Fruit fly (Drosophila melanogaster) whole organism, embryonic: ENCODE measurements around the gene CG6689.
A peak's percentile ranks its signal among the peaks of the same experiment; 100 is the strongest.

Source experiments
- Asciz ChIP-seq: fragments of 200-800 bp; sonication (Bioruptor generic); optimal IDR thresholded peaks from 2 replicates; lab custom pipeline; 2017; ENCODE audit warnings: missing biosample characterization, mild to moderate bottlenecking, missing genetic modification characterization, missing genetic modification reagents
- B-H1 ChIP-seq: fragments of 200-800 bp; sonication (Bioruptor generic); IDR thresholded peaks from 3 replicates; pipeline ENCODE4 v1.3.6; 2022; ENCODE audit warnings: missing biosample characterization, missing genetic modification characterization
- BtbVII ChIP-seq: fragments of 200-800 bp; sonication (Bioruptor generic); optimal IDR thresholded peaks from 3 replicates; lab custom pipeline; 2017; ENCODE audit warnings: missing biosample characterization, mild to moderate bottlenecking, missing genetic modification characterization
- Bteb2 ChIP-seq: fragments of 200-800 bp; sonication (Bioruptor generic); optimal IDR thresholded peaks from 2 replicates; lab custom pipeline; 2016; ENCODE audit warnings: missing biosample characterization, missing genetic modification characterization
- CG10209 ChIP-seq: fragments of 200-800 bp; sonication (Bioruptor generic); optimal IDR thresholded peaks from 3 replicates; lab custom pipeline; 2017; ENCODE audit warnings: missing biosample characterization, mild to moderate bottlenecking, missing genetic modification characterization, missing genetic modification reagents
- CG10274 ChIP-seq: fragments of 200-800 bp; sonication (Bioruptor generic); optimal IDR thresholded peaks from 3 replicates; lab custom pipeline; 2017; ENCODE audit warnings: missing biosample characterization, mild to moderate bottlenecking, missing genetic modification characterization
- CG10366 ChIP-seq: fragments of 200-800 bp; sonication (Bioruptor generic); IDR thresholded peaks from 2 replicates; pipeline ENCODE4 v1.3.6; 2022; ENCODE audit warnings: missing biosample characterization, missing genetic modification characterization
- CG10431 ChIP-seq: fragments of 200-800 bp; sonication (Bioruptor generic); optimal IDR thresholded peaks from 3 replicates; lab custom pipeline; 2018; ENCODE audit warnings: missing biosample characterization, mild to moderate bottlenecking, missing genetic modification characterization
- CG13424 ChIP-seq: fragments of 200-800 bp; sonication (Bioruptor generic); optimal IDR thresholded peaks from 2 replicates; lab custom pipeline; 2019; ENCODE audit warnings: missing biosample characterization, mild to moderate bottlenecking, missing genetic modification characterization, moderate library complexity
- CG18764 ChIP-seq: fragments of 200-800 bp; sonication (Bioruptor generic); optimal IDR thresholded peaks from 3 replicates; lab custom pipeline; 2016; ENCODE audit warnings: missing biosample characterization, missing genetic modification characterization
- CG2116 ChIP-seq: fragments of 200-800 bp; sonication (Bioruptor generic); optimal IDR thresholded peaks from 3 replicates; lab custom pipeline; 2018; ENCODE audit warnings: missing biosample characterization, mild to moderate bottlenecking, missing genetic modification characterization
- CG2712 ChIP-seq: fragments of 200-800 bp; optimal IDR thresholded peaks from 3 replicates; lab custom pipeline; 2019; ENCODE audit warnings: missing biosample characterization, mild to moderate bottlenecking, missing genetic modification characterization, moderate library complexity
- CG3407 ChIP-seq: fragments of 200-800 bp; sonication (Bioruptor generic); optimal IDR thresholded peaks from 2 replicates; lab custom pipeline; 2018; ENCODE audit warnings: missing biosample characterization, mild to moderate bottlenecking, missing genetic modification characterization
- CG5953 ChIP-seq: fragments of 200-800 bp; sonication (Bioruptor generic); IDR thresholded peaks from 2 replicates; pipeline ENCODE4 v1.3.6; 2022; ENCODE audit warnings: missing biosample characterization, missing genetic modification characterization
- CG8944 ChIP-seq: fragments of 200-800 bp; sonication (Bioruptor generic); optimal IDR thresholded peaks from 3 replicates; lab custom pipeline; 2016; ENCODE audit warnings: missing biosample characterization, missing genetic modification characterization
- Chrac-16 ChIP-seq: fragments of 200-800 bp; sonication (Bioruptor generic); optimal IDR thresholded peaks from 3 replicates; lab custom pipeline; 2016; ENCODE audit warnings: missing biosample characterization, missing genetic modification characterization
- D19A ChIP-seq: fragments of 200-800 bp; optimal IDR thresholded peaks from 3 replicates; lab custom pipeline; 2019; ENCODE audit warnings: missing biosample characterization, mild to moderate bottlenecking, missing genetic modification characterization, moderate library complexity
- HLH3B ChIP-seq: fragments of 200-800 bp; sonication (Bioruptor generic); IDR thresholded peaks from 2 replicates; pipeline ENCODE4 v1.3.6; 2022; ENCODE audit warnings: missing biosample characterization, missing genetic modification characterization
- HLH4C ChIP-seq: fragments of 200-800 bp; sonication (Bioruptor generic); IDR thresholded peaks from 3 replicates; pipeline ENCODE4 v1.3.6; 2022; ENCODE audit warnings: missing biosample characterization, missing genetic modification characterization; ENCODE audit not compliant: partially characterized antibody
- HmgD ChIP-seq: fragments of 200-800 bp; sonication (Bioruptor generic); optimal IDR thresholded peaks from 3 replicates; lab custom pipeline; 2016; ENCODE audit warnings: missing biosample characterization, missing genetic modification characterization
- Hmx ChIP-seq: fragments of 200-800 bp; sonication (Bioruptor generic); optimal IDR thresholded peaks from 2 replicates; lab custom pipeline; 2016; ENCODE audit warnings: missing biosample characterization, missing genetic modification characterization
- Jarid2 ChIP-seq: fragments of 200-800 bp; sonication (Bioruptor generic); optimal IDR thresholded peaks from 3 replicates; lab custom pipeline; 2017; ENCODE audit warnings: mild to moderate bottlenecking, missing biosample characterization, missing genetic modification reagents, missing genetic modification characterization
- Nf-YB ChIP-seq: fragments of 200-800 bp; sonication (Bioruptor generic); optimal IDR thresholded peaks from 3 replicates; lab custom pipeline; 2019; ENCODE audit warnings: missing biosample characterization, mild to moderate bottlenecking, missing genetic modification characterization, moderate library complexity
- Pdp1 ChIP-seq, 2 experiments: fragments of 200-800 bp; sonication (Bioruptor generic); optimal IDR thresholded peaks; 3 replicates each; lab custom pipeline; 2016; ENCODE audit warnings: missing biosample characterization in 2 of 2, missing genetic modification characterization in 2 of 2, mild to moderate bottlenecking in 1 of 2, moderate library complexity in 1 of 2
- Poxn ChIP-seq: fragments of 200-800 bp; sonication (Bioruptor generic); IDR thresholded peaks from 2 replicates; pipeline ENCODE4 v1.3.6; 2022; ENCODE audit warnings: missing biosample characterization, missing genetic modification characterization
- Sox100B ChIP-seq: fragments of 200-800 bp; sonication (Bioruptor generic); optimal IDR thresholded peaks from 3 replicates; lab custom pipeline; 2018; ENCODE audit warnings: missing biosample characterization, mild to moderate bottlenecking, missing genetic modification characterization
- Trl ChIP-seq, 3 experiments: fragments of >200 bp in 2 of 3; fragments of 200-800 bp in 1 of 3; sonication (Bioruptor generic) in 1 of 3; optimal IDR thresholded peaks; 2 replicates in 1 of 3; 3 replicates in 2 of 3; lab custom pipeline; 2016 to 2017; ENCODE audit warnings: missing biosample characterization in 1 of 3, missing genetic modification characterization in 1 of 3
- Xrp1 ChIP-seq: fragments of 200-800 bp; sonication (Bioruptor generic); IDR thresholded peaks from 2 replicates; pipeline ENCODE4 v1.3.6; 2022; ENCODE audit warnings: missing biosample characterization, missing genetic modification characterization
- ap ChIP-seq: fragments of 200-800 bp; sonication (Bioruptor generic); IDR thresholded peaks from 2 replicates; pipeline ENCODE4 v1.3.6; 2022; ENCODE audit warnings: missing biosample characterization, missing genetic modification characterization
- ato ChIP-seq: fragments of 200-800 bp; sonication (Bioruptor generic); IDR thresholded peaks from 2 replicates; pipeline ENCODE4 v1.3.6; 2022; ENCODE audit warnings: missing biosample characterization, missing genetic modification characterization; ENCODE audit not compliant: partially characterized antibody
- bowl ChIP-seq: fragments of 200-800 bp; sonication (Bioruptor generic); IDR thresholded peaks from 2 replicates; pipeline ENCODE4 v1.3.6; 2022; ENCODE audit warnings: missing biosample characterization, missing genetic modification characterization
- corto ChIP-seq: fragments of 200-800 bp; sonication (Bioruptor generic); optimal IDR thresholded peaks from 2 replicates; lab custom pipeline; 2016; ENCODE audit warnings: missing biosample characterization, mild to moderate bottlenecking, missing genetic modification characterization, moderate library complexity
- dan ChIP-seq: fragments of 200-800 bp; sonication (Bioruptor generic); IDR thresholded peaks from 2 replicates; pipeline ENCODE4 v1.3.6; 2022; ENCODE audit warnings: missing biosample characterization, missing genetic modification characterization
- en ChIP-seq: fragments of 200-800 bp; sonication (Bioruptor generic); optimal IDR thresholded peaks from 2 replicates; lab custom pipeline; 2016; ENCODE audit warnings: missing biosample characterization, missing genetic modification characterization
- fru ChIP-seq: fragments of >200 bp; optimal IDR thresholded peaks from 2 replicates; lab custom pipeline; 2017
- grau ChIP-seq: fragments of 200-800 bp; optimal IDR thresholded peaks from 3 replicates; lab custom pipeline; 2019; ENCODE audit warnings: missing biosample characterization, mild to moderate bottlenecking, missing genetic modification characterization, moderate library complexity
- gt ChIP-seq: fragments of 200-800 bp; sonication (Bioruptor generic); IDR thresholded peaks from 2 replicates; pipeline ENCODE4 v1.3.6; 2022; ENCODE audit warnings: missing biosample characterization, missing genetic modification characterization
- phol ChIP-seq: fragments of 200-800 bp; sonication (Bioruptor generic); optimal IDR thresholded peaks from 3 replicates; lab custom pipeline; 2018; ENCODE audit warnings: missing biosample characterization, mild to moderate bottlenecking, missing genetic modification characterization, moderate library complexity
- pnt ChIP-seq: fragments of 200-800 bp; sonication (Bioruptor generic); optimal IDR thresholded peaks from 3 replicates; lab custom pipeline; 2016; ENCODE audit warnings: missing biosample characterization, missing genetic modification characterization
- psq ChIP-seq: fragments of 200-800 bp; sonication (Bioruptor generic); optimal IDR thresholded peaks from 2 replicates; lab custom pipeline; 2017; ENCODE audit warnings: missing biosample characterization, missing genetic modification characterization
- ro ChIP-seq: fragments of 200-800 bp; sonication (Bioruptor generic); IDR thresholded peaks from 2 replicates; pipeline ENCODE4 v1.3.6; 2022; ENCODE audit warnings: missing biosample characterization, missing genetic modification characterization
- sens ChIP-seq: fragments of 200-800 bp; sonication (Bioruptor generic); peaks from one replicate; lab custom pipeline; 2016; ENCODE audit warnings: missing biosample characterization, missing genetic modification characterization
- sr ChIP-seq: fragments of 200-800 bp; sonication (Bioruptor generic); IDR thresholded peaks from 3 replicates; pipeline ENCODE4 v1.3.6; 2022; ENCODE audit warnings: missing biosample characterization, missing genetic modification characterization
- tin ChIP-seq: fragments of 200-800 bp; sonication (Bioruptor generic); optimal IDR thresholded peaks from 3 replicates; lab custom pipeline; 2016; ENCODE audit warnings: missing biosample characterization, missing genetic modification characterization
- tio ChIP-seq: fragments of 200-800 bp; sonication (Bioruptor generic); optimal IDR thresholded peaks from 2 replicates; lab custom pipeline; 2017; ENCODE audit warnings: missing biosample characterization, missing genetic modification characterization, inconsistent platforms
- twi ChIP-seq: fragments of 200-800 bp; optimal IDR thresholded peaks from 2 replicates; lab custom pipeline; 2019; ENCODE audit warnings: missing biosample characterization, mild to moderate bottlenecking, missing genetic modification characterization, moderate library complexity
- z ChIP-seq: fragments of 200-800 bp; sonication (Bioruptor generic); IDR thresholded peaks from 3 replicates; pipeline ENCODE4 v1.3.6; 2022; ENCODE audit warnings: missing biosample characterization, missing genetic modification characterization
- zen ChIP-seq: fragments of 200-800 bp; sonication (Bioruptor generic); optimal IDR thresholded peaks from 3 replicates; lab custom pipeline; 2018; ENCODE audit warnings: missing biosample characterization, mild to moderate bottlenecking, missing genetic modification characterization, moderate library complexity
- zfh1 ChIP-seq: fragments of 200-800 bp; sonication (Bioruptor generic); IDR thresholded peaks from 3 replicates; pipeline ENCODE4 v1.3.6; 2022; ENCODE audit warnings: missing biosample characterization, missing genetic modification characterization
- zfh2 ChIP-seq: fragments of 200-800 bp; sonication (Bioruptor generic); optimal IDR thresholded peaks from 2 replicates; lab custom pipeline; 2016; ENCODE audit warnings: missing biosample characterization, missing genetic modification characterization

CG6689 gene

DNA sequence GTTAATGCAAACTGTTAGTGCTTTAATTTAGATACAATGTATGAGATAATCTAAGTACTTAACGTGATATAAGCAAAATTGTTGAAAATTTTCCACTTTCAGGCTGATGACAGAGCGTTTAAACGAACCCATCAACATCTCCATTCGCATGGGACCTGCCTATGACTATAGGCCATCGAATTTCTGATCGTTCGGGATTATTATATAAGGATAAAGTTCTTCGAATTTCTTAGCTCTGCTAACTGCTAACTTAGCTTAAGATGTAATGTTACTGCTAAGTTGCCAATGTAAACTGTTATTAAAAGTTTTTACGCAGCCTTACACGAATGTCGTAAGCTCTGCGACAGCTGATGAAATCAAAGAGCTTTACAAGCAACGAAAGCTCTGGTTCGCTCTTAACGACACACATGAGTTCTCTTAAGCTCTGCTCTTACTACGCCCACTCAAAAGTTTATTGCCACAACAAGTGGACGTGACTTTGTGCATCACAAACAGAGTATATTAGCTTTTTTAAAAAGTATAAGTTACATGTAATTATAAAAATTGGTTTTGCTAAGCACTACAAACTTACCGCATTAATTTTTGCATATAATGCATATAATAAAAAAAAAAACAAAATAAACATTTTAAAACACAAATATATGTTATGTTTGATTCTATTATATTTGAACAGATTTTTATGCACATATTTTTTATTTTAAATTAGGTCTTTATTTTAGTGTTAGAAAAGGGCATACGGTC is 23.0 kb downstream of the CG6689 start (continued):
- TF ChIP-seq B-H1 (peak; percentile 98), CG10209 (peak; percentile 99), sr (GFP tag; lab: Robert Waterston, UW) (peak; percentile 94), twi (tag; lab: Kevin White, UChicago) (peak; percentile 88), Xrp1 (GFP tag; lab: Robert Waterston, UW) (peak; percentile 98), CG2116 (GFP tag; lab: Kevin White, UChicago) (peak; percentile 79), dan (peak; percentile 64; the same call in 1 of the 2 replicates), Hmx (peak; percentile 82), ato (GFP tag; lab: Robert Waterston, UW) (no peak), zfh2 (GFP tag; lab: Kevin White, UChicago) (peak; percentile 94), Jarid2 (GFP tag; lab: Kevin White, UChicago) (peak; percentile 91), corto (GFP tag; lab: Kevin White, UChicago) (peak; percentile 83), CG2712 (tag; lab: Kevin White, UChicago) (peak; percentile 97), en (peak; percentile 31), fru (lab: Kevin White, UChicago) (no peak), pnt (GFP tag; lab: Kevin White, UChicago) (peak; percentile 81), sens (GFP tag; lab: Kevin White, UChicago) (peak; percentile 97), CG10431 (peak; percentile 97), gt (GFP tag; lab: Robert Waterston, UW) (peak; percentile 96), D19A (tag; lab: Kevin White, UChicago) (peak; percentile 99), zen (peak; percentile 96), Bteb2 (peak; percentile 81), ap (GFP tag; lab: Robert Waterston, UW) (peak; percentile 97), BtbVII (GFP tag; lab: Kevin White, UChicago) (peak; percentile 98), CG13424 (peak; percentile 99), Nf-YB (peak; percentile 89), Poxn (GFP tag; lab: Robert Waterston, UW) (peak; percentile 94), bowl (GFP tag; lab: Robert Waterston, UW) (peak; percentile 91), Sox100B (GFP tag; lab: Kevin White, UChicago) (peak; percentile 100), CG5953 (GFP tag; lab: Robert Waterston, UW) (peak; percentile 96), Asciz (GFP tag; lab: Kevin White, UChicago) (peak; percentile 99), HLH4C (GFP tag; lab: Robert Waterston, UW) (no peak), psq (GFP tag; lab: Kevin White, UChicago) (peak; percentile 94), Trl (optimal IDR thresholded peaks at IDR 0.05; lab: Kevin White, UChicago) (peak; percentile 71 to 81), Trl (GFP tag; optimal IDR thresholded peaks at IDR 0.05; lab: Kevin White, UChicago) (peak; percentile 81), HLH3B (GFP tag; lab: Robert Waterston, UW) (peak; percentile 98), phol (tag; lab: Kevin White, UChicago) (peak; percentile 99), CG18764 (peak; percentile 95), CG10366 (GFP tag; lab: Robert Waterston, UW) (peak; percentile 97), tin (GFP tag; lab: Kevin White, UChicago) (peak; percentile 97), Chrac-16 (peak; percentile 92), zfh1 (GFP tag; lab: Robert Waterston, UW) (peak; percentile 97), CG3407 (GFP tag; lab: Kevin White, UChicago) (peak; percentile 96), z (GFP tag; lab: Robert Waterston, UW) (0 out of 3 replicates have a peak, but pooled peaks have one; percentile 35), CG8944 (peak; percentile 78), HmgD (peak; percentile 56), CG10274 (GFP tag; lab: Kevin White, UChicago) (peak; percentile 93), tio (GFP tag; lab: Kevin White, UChicago) (peak; percentile 96), Pdp1 (GFP tag; optimal IDR thresholded peaks at IDR 0.05; lab: Kevin White, UChicago) (peak; percentile 83 to 96), grau (tag; lab: Kevin White, UChicago) (peak; percentile 95), ro (GFP tag; lab: Robert Waterston, UW) (peak; percentile 97)
